Worm (Caenorhabditis elegans): ENCODE data around the gene rep-1.

rep-1 gene

ce11 chrIII:1570006-1570405, at the start of gene rep-1:
Gene rep-1, plus strand, starts transcription at chrIII:1570306.
- TF ChIP-seq ztf-29 (GFP tag; IDR thresholded peaks at IDR 0.05) (no peak), med-1 (GFP tag; optimal IDR thresholded peaks at IDR 0.05; ENCODE audit: insufficient read depth) (no peak), ref-1 (GFP tag; conservative IDR thresholded peaks at IDR 0.05) (no peak), ztf-23 (GFP tag; IDR thresholded peaks at IDR 0.05) (no peak), klf-2 (GFP tag; conservative IDR thresholded peaks at IDR 0.05) (no peak), tab-1 (GFP tag; IDR thresholded peaks at IDR 0.05) (no peak), T22C8.4 (GFP tag; IDR thresholded peaks at IDR 0.05) (no peak), cog-1 (tag; optimal IDR thresholded peaks at IDR 0.05) (no peak), flt-1 (GFP tag; IDR thresholded peaks at IDR 0.05) (no peak)

- TF ChIP-seq med-1 (GFP tag; optimal IDR thresholded peaks at IDR 0.05; ENCODE audit: insufficient read depth) (no peak), T22C8.4 (GFP tag; IDR thresholded peaks at IDR 0.05) (no peak), tab-1 (GFP tag; IDR thresholded peaks at IDR 0.05) (no peak), ztf-29 (GFP tag; IDR thresholded peaks at IDR 0.05) (no peak), ztf-23 (GFP tag; IDR thresholded peaks at IDR 0.05) (no peak), flt-1 (GFP tag; IDR thresholded peaks at IDR 0.05) (no peak), ref-1 (GFP tag; conservative IDR thresholded peaks at IDR 0.05) (no peak), klf-2 (GFP tag; conservative IDR thresholded peaks at IDR 0.05) (no peak), cog-1 (tag; optimal IDR thresholded peaks at IDR 0.05) (no peak)
Observed at ce11 chrIII:1528423-1528822, 41.7 kb upstream of the rep-1 start.

DNA sequence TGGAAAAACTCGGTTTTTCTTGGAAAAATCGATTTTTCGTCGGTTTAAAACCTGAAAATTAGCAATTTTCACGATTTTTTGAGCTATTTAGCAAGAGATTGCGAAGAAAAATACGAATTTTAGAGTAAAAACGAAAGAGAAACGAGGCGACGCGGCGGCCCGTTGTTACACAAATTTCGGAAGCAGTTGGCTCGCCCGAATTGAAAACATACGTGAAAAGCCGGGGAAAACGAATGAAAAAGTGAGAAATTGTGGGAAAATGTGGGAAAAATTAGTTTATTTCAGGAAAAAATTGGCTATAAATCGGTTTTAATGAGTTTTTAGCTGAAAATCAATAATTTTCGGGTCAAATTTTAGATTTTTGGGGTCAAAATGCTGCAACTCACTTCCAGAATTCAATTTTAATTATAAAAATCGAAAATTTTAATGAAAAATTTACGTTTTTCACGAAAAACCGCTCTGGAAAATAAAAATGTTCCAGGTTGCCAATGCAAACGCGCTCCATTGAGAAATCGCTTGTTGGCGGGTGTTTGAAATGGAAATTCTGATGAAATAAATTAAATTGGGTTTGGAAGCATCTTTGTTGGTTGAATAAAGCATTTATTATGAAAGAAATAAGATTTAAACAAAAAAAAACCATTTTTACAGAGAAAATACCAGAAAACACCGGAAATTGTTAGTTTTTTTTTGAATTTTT, 37.2 kb upstream of the rep-1 start, which contains the start of gene snf-6:
TSS of gene snf-6 (minus strand) at position 51 of the 697 bp plus-strand sequence.
- TF ChIP-seq med-1 (GFP tag; optimal IDR thresholded peaks at IDR 0.05; ENCODE audit: insufficient read depth) = no peak
- TF ChIP-seq ztf-23 (GFP tag; IDR thresholded peaks at IDR 0.05) = no peak
- TF ChIP-seq tab-1 (GFP tag; IDR thresholded peaks at IDR 0.05) = no peak
- no peak for TF ChIP-seq flt-1 (GFP tag; IDR thresholded peaks at IDR 0.05)
- no peak for TF ChIP-seq ztf-29 (GFP tag; IDR thresholded peaks at IDR 0.05)
- TF ChIP-seq ref-1 (GFP tag; conservative IDR thresholded peaks at IDR 0.05) = no peak
- no peak for TF ChIP-seq cog-1 (tag; optimal IDR thresholded peaks at IDR 0.05)
- no peak for TF ChIP-seq T22C8.4 (GFP tag; IDR thresholded peaks at IDR 0.05)
- TF ChIP-seq klf-2 (GFP tag; conservative IDR thresholded peaks at IDR 0.05) = no peak

ce11 chrIII:1533615-1534014, 36.5 kb upstream of the rep-1 start, which contains the start of gene mtg-1:
Gene mtg-1, plus strand, starts transcription at chrIII:1533774.
- TF ChIP-seq cog-1 (tag; optimal IDR thresholded peaks at IDR 0.05) = no peak
- 0 out of 2 replicates have a peak, but pooled peaks have one; percentile 30 for TF ChIP-seq flt-1 (GFP tag; IDR thresholded peaks at IDR 0.05)

DNA sequence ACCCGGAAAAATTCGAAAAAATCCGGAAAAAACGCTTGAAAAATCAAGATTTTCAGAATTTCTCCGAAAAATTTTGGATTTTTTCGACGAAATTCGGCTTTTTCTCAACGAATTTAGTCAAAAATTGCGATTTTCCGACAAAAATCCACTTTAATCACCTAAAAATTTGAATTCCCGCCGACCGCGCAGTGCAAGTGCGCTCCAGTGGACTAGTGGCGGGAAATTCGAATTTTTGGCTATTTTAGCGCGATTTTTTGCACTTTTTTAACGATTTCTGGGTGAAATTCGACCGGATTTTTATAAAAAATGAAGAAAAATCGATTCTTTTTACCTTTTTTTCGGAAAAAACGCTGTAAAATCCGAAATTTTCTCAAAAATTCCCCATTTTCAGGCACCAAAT, 35.7 kb upstream of the rep-1 start:
- TF ChIP-seq flt-1 (GFP tag; IDR thresholded peaks at IDR 0.05) = no peak
- no peak for TF ChIP-seq cog-1 (tag; optimal IDR thresholded peaks at IDR 0.05)
- no peak for TF ChIP-seq ref-1 (GFP tag; conservative IDR thresholded peaks at IDR 0.05)
- no peak for TF ChIP-seq tab-1 (GFP tag; IDR thresholded peaks at IDR 0.05)
- no peak for TF ChIP-seq T22C8.4 (GFP tag; IDR thresholded peaks at IDR 0.05)
- no peak for TF ChIP-seq ztf-23 (GFP tag; IDR thresholded peaks at IDR 0.05)
- TF ChIP-seq klf-2 (GFP tag; conservative IDR thresholded peaks at IDR 0.05) = no peak
- no peak for TF ChIP-seq ztf-29 (GFP tag; IDR thresholded peaks at IDR 0.05)
- no peak for TF ChIP-seq med-1 (GFP tag; optimal IDR thresholded peaks at IDR 0.05; ENCODE audit: insufficient read depth)

DNA sequence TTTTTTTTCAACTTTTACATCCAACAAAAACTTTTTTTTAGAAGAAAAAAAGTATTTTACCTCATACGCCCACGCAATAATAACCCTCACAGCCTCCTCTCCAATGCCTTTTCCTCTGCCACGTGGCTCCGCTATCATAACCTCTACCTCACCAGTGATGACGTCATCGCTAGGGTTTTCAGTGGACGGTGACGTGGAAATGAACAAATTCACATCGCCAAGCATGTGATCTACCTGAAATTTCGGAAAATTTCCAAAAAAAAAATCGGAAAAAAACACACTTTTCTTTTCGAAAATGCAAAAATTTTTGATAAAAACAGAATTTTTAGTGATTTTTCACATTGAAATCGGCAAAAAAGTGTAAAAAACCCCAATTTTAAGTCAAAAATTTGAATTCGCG, 30.7 kb upstream of the rep-1 start:
- TF ChIP-seq ztf-23 (GFP tag; IDR thresholded peaks at IDR 0.05) (no peak), klf-2 (GFP tag; conservative IDR thresholded peaks at IDR 0.05) (no peak), tab-1 (GFP tag; IDR thresholded peaks at IDR 0.05) (no peak), med-1 (GFP tag; optimal IDR thresholded peaks at IDR 0.05; ENCODE audit: insufficient read depth) (no peak), cog-1 (tag; optimal IDR thresholded peaks at IDR 0.05) (no peak), ref-1 (GFP tag; conservative IDR thresholded peaks at IDR 0.05) (no peak), T22C8.4 (GFP tag; IDR thresholded peaks at IDR 0.05) (no peak), ztf-29 (GFP tag; IDR thresholded peaks at IDR 0.05) (no peak), flt-1 (GFP tag; IDR thresholded peaks at IDR 0.05) (no peak)

ce11 chrIII:1540100-1540695, 29.9 kb upstream of the rep-1 start, which contains the start of the genes Y67D2.5 and cisd-3.2:
Gene Y67D2.5, minus strand, starts transcription at chrIII:1540244.
Gene cisd-3.2, plus strand, starts transcription at chrIII:1540493.
- TF ChIP-seq ref-1 (GFP tag; conservative IDR thresholded peaks at IDR 0.05) (no peak), cog-1 (tag; optimal IDR thresholded peaks at IDR 0.05) (no peak), T22C8.4 (GFP tag; IDR thresholded peaks at IDR 0.05) (no peak), tab-1 (GFP tag; IDR thresholded peaks at IDR 0.05) (no peak), ztf-29 (GFP tag; IDR thresholded peaks at IDR 0.05) (no peak)

DNA sequence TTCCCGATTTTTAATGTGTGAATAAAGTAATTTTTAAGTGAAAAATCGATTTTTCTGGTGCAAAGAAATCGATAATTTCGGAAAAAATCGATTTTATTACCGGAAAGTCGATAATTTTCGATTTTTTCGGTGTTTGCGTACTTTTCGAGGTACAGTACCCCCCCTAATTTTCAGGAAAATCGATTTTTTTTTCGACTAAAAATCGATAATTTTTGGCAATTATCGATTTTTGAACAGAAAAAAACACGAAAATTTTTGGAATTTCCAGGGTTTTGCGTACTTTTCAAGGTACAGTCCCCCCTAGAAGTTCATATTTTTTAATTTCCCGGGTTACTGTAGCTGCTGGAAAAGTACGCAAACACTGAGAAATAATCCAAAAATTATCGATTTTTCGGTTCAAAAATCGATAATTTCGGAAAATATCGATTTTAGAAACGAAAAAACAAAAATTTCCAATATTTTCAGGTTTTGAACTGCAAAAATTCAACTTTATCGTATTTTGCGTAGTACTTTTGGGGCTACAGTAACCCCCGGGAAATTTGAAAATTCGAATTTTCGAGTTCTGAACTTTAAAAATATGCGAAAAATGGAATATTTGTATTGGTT, 26.6 kb upstream of the rep-1 start:
- TF ChIP-seq flt-1 (GFP tag; IDR thresholded peaks at IDR 0.05) = no peak
- TF ChIP-seq ztf-29 (GFP tag; IDR thresholded peaks at IDR 0.05) = no peak
- peak; percentile 51; the same call in 1 of the 2 replicates for TF ChIP-seq T22C8.4 (GFP tag; IDR thresholded peaks at IDR 0.05)

- no peak for TF ChIP-seq T22C8.4 (GFP tag; IDR thresholded peaks at IDR 0.05)
- TF ChIP-seq med-1 (GFP tag; optimal IDR thresholded peaks at IDR 0.05; ENCODE audit: insufficient read depth) = no peak
- TF ChIP-seq cog-1 (tag; optimal IDR thresholded peaks at IDR 0.05) = no peak
- TF ChIP-seq tab-1 (GFP tag; IDR thresholded peaks at IDR 0.05) = no peak
- no peak for TF ChIP-seq ref-1 (GFP tag; conservative IDR thresholded peaks at IDR 0.05)
- TF ChIP-seq ztf-29 (GFP tag; IDR thresholded peaks at IDR 0.05) = no peak
- TF ChIP-seq flt-1 (GFP tag; IDR thresholded peaks at IDR 0.05) = no peak
- no peak for TF ChIP-seq ztf-23 (GFP tag; IDR thresholded peaks at IDR 0.05)
- no peak for TF ChIP-seq klf-2 (GFP tag; conservative IDR thresholded peaks at IDR 0.05)
Observed at ce11 chrIII:1554347-1554746, 15.8 kb upstream of the rep-1 start, which contains the start of gene ddx-35. Gene ddx-35, minus strand, starts transcription at chrIII:1554447.
